Worm (Caenorhabditis elegans) whole organism, L3 larva: ENCODE results near the gene C14C6.2.

Source experiments
- R02D3.7 ChIP-seq: fragments of 150-350 bp; optimal IDR thresholded peaks from 2 replicates; lab custom pipeline; 2014; ENCODE audit warnings: missing biosample characterization, missing genetic modification characterization
- ZK546.5 ChIP-seq: sonication (generic microtip); optimal IDR thresholded peaks from 2 replicates; lab custom pipeline; 2017; ENCODE audit warnings: missing biosample characterization, missing genetic modification characterization
- aly-2 ChIP-seq: fragments of 150-350 bp; optimal IDR thresholded peaks from 2 replicates; lab custom pipeline; 2014; ENCODE audit warnings: missing biosample characterization, missing genetic modification characterization
- ama-1 ChIP-seq: fragments of 150-350 bp; optimal IDR thresholded peaks from 2 replicates; lab custom pipeline; 2018
- ceh-16 ChIP-seq: sonication (generic microtip); optimal IDR thresholded peaks from 2 replicates; lab custom pipeline; 2017; ENCODE audit warnings: missing biosample characterization, missing genetic modification characterization
- ceh-28 ChIP-seq: fragments of 150-350 bp; optimal IDR thresholded peaks from 2 replicates; lab custom pipeline; 2014; ENCODE audit warnings: missing biosample characterization, missing genetic modification reagents, missing genetic modification characterization
- ceh-82 ChIP-seq: fragments of 150-350 bp; optimal IDR thresholded peaks from 2 replicates; lab custom pipeline; 2014; ENCODE audit warnings: missing biosample characterization, missing genetic modification characterization
- ceh-9 ChIP-seq: sonication (generic microtip); optimal IDR thresholded peaks from 2 replicates; lab custom pipeline; 2018; ENCODE audit warnings: missing biosample characterization, missing genetic modification characterization
- daf-12 ChIP-seq: fragments of 150-350 bp; optimal IDR thresholded peaks from 2 replicates; lab custom pipeline; 2014; ENCODE audit warnings: missing biosample characterization, missing genetic modification reagents, missing genetic modification characterization
- egl-5 ChIP-seq: fragments of 150-350 bp; optimal IDR thresholded peaks from 2 replicates; lab custom pipeline; 2017; ENCODE audit warnings: missing biosample characterization, missing genetic modification reagents, missing genetic modification characterization, inconsistent platforms
- elt-1 ChIP-seq: fragments of 150-350 bp; optimal IDR thresholded peaks from 2 replicates; lab custom pipeline; 2014; ENCODE audit warnings: missing biosample characterization, missing genetic modification characterization
- eor-1 ChIP-seq, 2 experiments: fragments of 150-350 bp; optimal IDR thresholded peaks; 2 replicates each; lab custom pipeline; 2014 to 2018; ENCODE audit warnings: missing biosample characterization in 2 of 2, missing genetic modification characterization in 2 of 2
- fkh-10 ChIP-seq: sonication (generic microtip); optimal IDR thresholded peaks from 2 replicates; lab custom pipeline; 2017; ENCODE audit warnings: missing biosample characterization, missing genetic modification reagents, missing genetic modification characterization
- fkh-2 ChIP-seq: fragments of 150-350 bp; optimal IDR thresholded peaks from 2 replicates; lab custom pipeline; 2014; ENCODE audit warnings: missing biosample characterization, missing genetic modification reagents, missing genetic modification characterization
- fos-1 ChIP-seq: fragments of 150-350 bp; optimal IDR thresholded peaks from 2 replicates; lab custom pipeline; 2014; ENCODE audit warnings: missing biosample characterization, missing genetic modification characterization
- hmg-11 ChIP-seq: sonication (generic microtip); optimal IDR thresholded peaks from 2 replicates; lab custom pipeline; 2016; ENCODE audit warnings: missing genetic modification characterization, missing compliant biosample characterization
- jun-1 ChIP-seq: fragments of 150-350 bp; optimal IDR thresholded peaks from 2 replicates; lab custom pipeline; 2014; ENCODE audit warnings: missing biosample characterization, missing genetic modification reagents, missing genetic modification characterization
- lin-15B ChIP-seq: fragments of 150-350 bp; optimal IDR thresholded peaks from 2 replicates; lab custom pipeline; 2014; ENCODE audit warnings: missing biosample characterization, missing genetic modification characterization
- lin-39 ChIP-seq: fragments of 150-350 bp; optimal IDR thresholded peaks from 2 replicates; lab custom pipeline; 2018; ENCODE audit warnings: missing biosample characterization, missing genetic modification reagents, missing genetic modification characterization
- lsy-12 ChIP-seq: sonication (generic microtip); optimal IDR thresholded peaks from 2 replicates; lab custom pipeline; 2016; ENCODE audit warnings: mild to moderate bottlenecking, missing genetic modification characterization, missing compliant biosample characterization
- mdl-1 ChIP-seq: fragments of 150-350 bp; optimal IDR thresholded peaks from 2 replicates; lab custom pipeline; 2014; ENCODE audit warnings: missing biosample characterization, missing genetic modification characterization
- mml-1 ChIP-seq: fragments of 150-350 bp; sonication (generic microtip); optimal IDR thresholded peaks from 3 replicates; lab custom pipeline; 2014; ENCODE audit warnings: missing biosample characterization, missing genetic modification characterization
- nfya-1 ChIP-seq: sonication (generic microtip); optimal IDR thresholded peaks from 2 replicates; lab custom pipeline; 2017; ENCODE audit warnings: missing genetic modification characterization, mild to moderate bottlenecking, missing compliant biosample characterization, antibody characterized with exemption, moderate library complexity; ENCODE audit not compliant: insufficient read depth
- nhr-11 ChIP-seq: fragments of 150-350 bp; optimal IDR thresholded peaks from 2 replicates; lab custom pipeline; 2014; ENCODE audit warnings: missing biosample characterization, missing genetic modification characterization
- nhr-12 ChIP-seq: fragments of 150-350 bp; optimal IDR thresholded peaks from 2 replicates; lab custom pipeline; 2014; ENCODE audit warnings: missing biosample characterization, missing genetic modification characterization
- nhr-23 ChIP-seq: fragments of 150-350 bp; optimal IDR thresholded peaks from 2 replicates; lab custom pipeline; 2014; ENCODE audit warnings: missing biosample characterization, missing genetic modification reagents, missing genetic modification characterization
- nhr-237 ChIP-seq: fragments of 150-350 bp; optimal IDR thresholded peaks from 2 replicates; lab custom pipeline; 2014; ENCODE audit warnings: missing biosample characterization, missing genetic modification characterization
- nhr-25 ChIP-seq: sonication (generic microtip); optimal IDR thresholded peaks from 2 replicates; lab custom pipeline; 2017; ENCODE audit warnings: missing biosample characterization, missing genetic modification characterization
- nhr-43 ChIP-seq: sonication (generic microtip); optimal IDR thresholded peaks from 2 replicates; lab custom pipeline; 2016; ENCODE audit warnings: mild to moderate bottlenecking, missing genetic modification characterization, missing compliant biosample characterization; ENCODE audit not compliant: poor library complexity, severe bottlenecking
- nhr-76 ChIP-seq: fragments of 150-350 bp; sonication (generic microtip); optimal IDR thresholded peaks from 5 replicates; lab custom pipeline; 2014; ENCODE audit warnings: missing biosample characterization, missing genetic modification characterization
- pha-4 ChIP-seq: fragments of 150-350 bp; optimal IDR thresholded peaks from 2 replicates; lab custom pipeline; 2014; ENCODE audit warnings: missing biosample characterization, missing genetic modification reagents, missing genetic modification characterization
- pqm-1 ChIP-seq: fragments of 150-350 bp; optimal IDR thresholded peaks from 2 replicates; lab custom pipeline; 2017; ENCODE audit warnings: missing biosample characterization, missing genetic modification characterization, inconsistent platforms
- skn-1 ChIP-seq: fragments of 150-350 bp; optimal IDR thresholded peaks from 2 replicates; lab custom pipeline; 2014; ENCODE audit warnings: missing biosample characterization, missing genetic modification characterization
- tbx-2 ChIP-seq: sonication (generic microtip); optimal IDR thresholded peaks from 2 replicates; lab custom pipeline; 2016; ENCODE audit warnings: mild to moderate bottlenecking, missing genetic modification characterization, missing compliant biosample characterization
- unc-39 ChIP-seq: sonication (generic microtip); optimal IDR thresholded peaks from 4 replicates; lab custom pipeline; 2017; ENCODE audit warnings: missing biosample characterization, missing genetic modification characterization
- zag-1 ChIP-seq: fragments of 150-350 bp; optimal IDR thresholded peaks from 2 replicates; lab custom pipeline; 2014; ENCODE audit warnings: missing biosample characterization, missing genetic modification characterization
- ztf-4 ChIP-seq: fragments of 150-350 bp; optimal IDR thresholded peaks from 2 replicates; lab custom pipeline; 2014; ENCODE audit warnings: missing biosample characterization, missing genetic modification characterization

C14C6.2 gene

ce11 chrV:568105-568504 lies 5.2 kb downstream of the C14C6.2 start, which contains the start of gene sri-72:
sri-72 (minus strand) TSS chrV:568205.
- TF ChIP-seq mml-1 (tag; lab: Kevin White, UChicago) (no peak), ceh-16 (tag; lab: Kevin White, UChicago) (no peak), lin-39 (tag; lab: Kevin White, UChicago) (no peak), skn-1 (tag; lab: Kevin White, UChicago) (no peak), nhr-12 (tag; lab: Kevin White, UChicago) (no peak), ZK546.5 (no peak), nhr-25 (tag; lab: Kevin White, UChicago) (no peak), pha-4 (tag; lab: Kevin White, UChicago) (no peak), ama-1 (lab: Kevin White, UChicago) (no peak), mdl-1 (no peak), ztf-4 (no peak), lin-15B (tag; lab: Kevin White, UChicago) (no peak), jun-1 (no peak), R02D3.7 (tag; lab: Kevin White, UChicago) (no peak), egl-5 (no peak), lsy-12 (tag; lab: Kevin White, UChicago) (no peak), nhr-43 (no peak), hmg-11 (no peak), ceh-9 (tag; lab: Kevin White, UChicago) (no peak), fkh-10 (no peak)

- no peak for TF ChIP-seq nhr-12 (tag; lab: Kevin White, UChicago)
- no peak for TF ChIP-seq egl-5
- no peak for TF ChIP-seq R02D3.7 (tag; lab: Kevin White, UChicago)
- no peak for TF ChIP-seq ceh-9 (tag; lab: Kevin White, UChicago)
- no peak for TF ChIP-seq eor-1 (tag; optimal IDR thresholded peaks at IDR 0.05; lab: Kevin White, UChicago)
- no peak for TF ChIP-seq hmg-11
- TF ChIP-seq daf-12 (tag; lab: Kevin White, UChicago): no peak
- no peak for TF ChIP-seq nhr-23 (tag; lab: Kevin White, UChicago)
- TF ChIP-seq lin-15B (tag; lab: Kevin White, UChicago): no peak
- TF ChIP-seq elt-1 (tag; lab: Kevin White, UChicago): no peak
- TF ChIP-seq nhr-11: no peak
- no peak for TF ChIP-seq pqm-1 (tag; lab: Kevin White, UChicago)
- no peak for TF ChIP-seq ceh-16 (tag; lab: Kevin White, UChicago)
- no peak for TF ChIP-seq fos-1 (tag; lab: Kevin White, UChicago)
- no peak for TF ChIP-seq unc-39 (tag; lab: Kevin White, UChicago)
- TF ChIP-seq ceh-82 (tag; lab: Kevin White, UChicago): no peak
- no peak for TF ChIP-seq mml-1 (tag; lab: Kevin White, UChicago)
- no peak for TF ChIP-seq pha-4 (tag; lab: Kevin White, UChicago)
- TF ChIP-seq fkh-2 (tag; lab: Kevin White, UChicago): no peak
- TF ChIP-seq nhr-76 (tag; lab: Kevin White, UChicago): no peak
Observed at ce11 chrV:574639-575038, 11.7 kb downstream of the C14C6.2 start, which contains the start of gene C14C6.13. C14C6.13 (minus strand) TSS chrV:574739.

DNA sequence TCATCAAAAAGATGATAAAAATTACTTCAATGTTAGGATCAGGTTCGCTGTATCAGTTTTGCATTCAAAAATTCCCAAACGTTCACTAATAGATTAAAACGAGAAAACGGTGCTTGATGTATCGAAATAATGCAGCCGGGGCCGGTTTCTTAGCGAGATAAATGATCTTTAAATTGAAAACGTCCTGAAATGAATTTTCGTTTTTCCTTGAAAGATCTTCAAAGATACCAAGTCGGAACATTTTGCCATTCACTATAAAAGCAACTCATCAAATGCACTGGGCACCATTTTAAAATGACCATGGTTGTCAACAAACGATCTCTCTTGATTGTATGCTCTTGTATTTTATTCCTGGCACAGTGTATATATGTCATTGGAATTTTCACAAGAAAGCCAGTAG lies 13.1 kb downstream of the C14C6.2 start, which contains the start of gene K06H6.5:
Gene K06H6.5 (plus strand): TSS at position 301 of the 400 bp plus-strand sequence.
- TF ChIP-seq nhr-76 (tag; lab: Kevin White, UChicago): no peak
- TF ChIP-seq, all 47 proteins: peak for 0

ce11 chrV:576918-577317 lies 14.0 kb downstream of the C14C6.2 start:
- TF ChIP-seq eor-1 (tag; optimal IDR thresholded peaks at IDR 0.05; lab: Kevin White, UChicago) (no peak), unc-39 (tag; lab: Kevin White, UChicago) (no peak), nfya-1 (no peak), tbx-2 (tag; lab: Kevin White, UChicago) (no peak), aly-2 (tag; lab: Kevin White, UChicago) (no peak), nhr-237 (tag; lab: Kevin White, UChicago) (no peak), ceh-28 (tag; lab: Kevin White, UChicago) (no peak), zag-1 (tag; lab: Kevin White, UChicago) (no peak), mml-1 (tag; lab: Kevin White, UChicago) (no peak), egl-5 (no peak)
- TF ChIP-seq, all 47 proteins: peak for 0
